Fruit fly (Drosophila melanogaster) whole organism, wandering third instar larva: ENCODE measurements around the gene Eh.

ENCODE experiments used
- Abd-B ChIP-seq: fragments of >200 bp; optimal IDR thresholded peaks from 2 replicates; lab custom pipeline; 2017; ENCODE audit warnings: missing biosample characterization, missing genetic modification characterization
- CrebA ChIP-seq: fragments of 200-800 bp; sonication (Bioruptor generic); optimal IDR thresholded peaks from 2 replicates; lab custom pipeline; 2016; ENCODE audit warnings: missing biosample characterization, mild to moderate bottlenecking, missing genetic modification characterization, borderline replicate concordance
- Dfd ChIP-seq: fragments of >200 bp; optimal IDR thresholded peaks from 2 replicates; lab custom pipeline; 2017; ENCODE audit warnings: missing biosample characterization, missing genetic modification characterization
- OdsH ChIP-seq: fragments of 200-800 bp; sonication (Bioruptor generic); optimal IDR thresholded peaks from 2 replicates; lab custom pipeline; 2016; ENCODE audit warnings: missing biosample characterization, mild to moderate bottlenecking, missing genetic modification characterization
- br ChIP-seq: fragments of 200-800 bp; sonication (Bioruptor generic); optimal IDR thresholded peaks from 2 replicates; lab custom pipeline; 2016; ENCODE audit warnings: missing biosample characterization, missing genetic modification characterization
- dl ChIP-seq, 2 experiments: fragments of 175-275, 200-275 bp in 1 of 2; fragments of 200-275 bp in 1 of 2; sonication (Bioruptor generic); optimal IDR thresholded peaks; lab custom pipeline; 2018; ENCODE audit warnings: mild to moderate bottlenecking in 2 of 2, missing biosample characterization in 2 of 2, missing genetic modification characterization in 2 of 2, moderate library complexity in 2 of 2; ENCODE audit not compliant: partially characterized antibody in 2 of 2, insufficient read depth in 1 of 2
- ey ChIP-seq: fragments of 200-800 bp; sonication (Bioruptor generic); optimal IDR thresholded peaks from 2 replicates; lab custom pipeline; 2016; ENCODE audit warnings: missing biosample characterization, missing genetic modification characterization
- fru ChIP-seq: fragments of 200-800 bp; sonication (Bioruptor generic); optimal IDR thresholded peaks from 3 replicates; lab custom pipeline; 2016; ENCODE audit warnings: missing biosample characterization, mild to moderate bottlenecking, missing genetic modification characterization
- h ChIP-seq: fragments of 200-800 bp; sonication (Bioruptor generic); optimal IDR thresholded peaks from 3 replicates; lab custom pipeline; 2016; ENCODE audit warnings: missing biosample characterization, mild to moderate bottlenecking, missing genetic modification characterization
- sage ChIP-seq: fragments of 200-800 bp; sonication (Bioruptor generic); optimal IDR thresholded peaks from 2 replicates; lab custom pipeline; 2016; ENCODE audit warnings: missing biosample characterization, mild to moderate bottlenecking, missing genetic modification characterization
- sv ChIP-seq: fragments of 200-800 bp; sonication (Bioruptor generic); optimal IDR thresholded peaks from 3 replicates; lab custom pipeline; 2016; ENCODE audit warnings: missing biosample characterization, missing genetic modification characterization
- usp ChIP-seq: fragments of >200 bp; optimal IDR thresholded peaks from 2 replicates; lab custom pipeline; 2017; ENCODE audit warnings: missing biosample characterization, missing genetic modification characterization

DNA sequence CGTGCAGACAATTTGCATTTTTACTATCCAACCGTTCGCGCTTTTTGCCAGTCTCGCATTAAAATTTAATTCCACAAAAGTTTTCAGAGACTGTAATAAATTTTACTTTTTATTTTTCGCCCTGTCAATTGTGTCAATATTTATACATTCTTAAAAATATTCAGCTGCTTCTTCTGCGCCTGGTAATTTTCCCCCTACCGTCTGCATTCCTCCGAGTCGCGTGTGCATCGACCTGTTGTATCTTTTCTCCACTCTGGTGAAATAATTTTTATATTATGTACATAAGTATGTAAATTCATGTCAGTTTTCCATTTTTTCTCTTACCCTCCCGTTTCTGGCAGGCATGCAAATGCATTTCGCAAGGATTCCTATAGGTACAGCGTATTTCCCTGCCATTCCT is 45.5 kb downstream of the Eh start, which contains the start of gene CG34279:
- no peak for TF ChIP-seq sv (GFP tag; lab: Kevin White, UChicago)
- TF ChIP-seq dl (GFP tag; optimal IDR thresholded peaks at IDR 0.05; lab: Kevin White, UChicago; ENCODE audit: insufficient read depth in 1 of 2, partially characterized antibody in 2 of 2): no peak
- peak; percentile 34 for TF ChIP-seq h (GFP tag; lab: Kevin White, UChicago)
- no peak for TF ChIP-seq usp
- TF ChIP-seq sage (GFP tag; lab: Kevin White, UChicago): no peak
- TF ChIP-seq Dfd: no peak
- no peak for TF ChIP-seq OdsH (GFP tag; lab: Kevin White, UChicago)
- no peak for TF ChIP-seq ey
- TF ChIP-seq Abd-B: no peak
- TF ChIP-seq br (GFP tag; lab: Kevin White, UChicago): no peak
- no peak for TF ChIP-seq fru (GFP tag; lab: Kevin White, UChicago)
- TF ChIP-seq CrebA (GFP tag; lab: Kevin White, UChicago): no peak
